Worm (Caenorhabditis elegans): ENCODE results near the gene frpr-7.

Gene frpr-7

DNA sequence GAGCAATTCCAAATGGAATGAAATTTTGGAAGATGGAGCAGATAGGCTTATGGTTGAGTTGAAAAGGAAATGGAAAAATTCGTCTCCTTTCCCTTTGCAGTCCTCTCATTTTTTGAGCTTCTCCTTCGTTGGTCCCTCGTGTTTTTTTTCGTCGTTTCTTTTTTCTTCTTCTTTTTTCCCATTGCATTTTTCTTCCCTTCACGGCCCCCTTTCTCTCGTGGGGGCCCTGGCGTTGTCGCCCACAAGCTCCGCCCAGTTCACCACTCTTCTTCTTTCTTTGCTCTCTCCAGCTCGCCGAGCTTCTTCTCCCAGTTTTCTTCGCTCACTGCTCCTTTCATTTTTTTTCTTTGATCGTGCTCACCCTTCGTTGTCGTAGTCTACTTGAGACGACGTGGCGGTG is 60.2 kb downstream of the frpr-7 start (continued):
- TF ChIP-seq fos-1 (tag; optimal IDR thresholded peaks at IDR 0.05) (no peak), hpl-2 (GFP tag; optimal IDR thresholded peaks at IDR 0.05) (no peak), unc-30 (tag; optimal IDR thresholded peaks at IDR 0.05) (no peak), nhr-85 (tag) (no peak), lir-3 (tag; optimal IDR thresholded peaks at IDR 0.05; ENCODE audit: poor library complexity) (no peak), ceh-90 (tag; optimal IDR thresholded peaks at IDR 0.05) (no peak)

DNA sequence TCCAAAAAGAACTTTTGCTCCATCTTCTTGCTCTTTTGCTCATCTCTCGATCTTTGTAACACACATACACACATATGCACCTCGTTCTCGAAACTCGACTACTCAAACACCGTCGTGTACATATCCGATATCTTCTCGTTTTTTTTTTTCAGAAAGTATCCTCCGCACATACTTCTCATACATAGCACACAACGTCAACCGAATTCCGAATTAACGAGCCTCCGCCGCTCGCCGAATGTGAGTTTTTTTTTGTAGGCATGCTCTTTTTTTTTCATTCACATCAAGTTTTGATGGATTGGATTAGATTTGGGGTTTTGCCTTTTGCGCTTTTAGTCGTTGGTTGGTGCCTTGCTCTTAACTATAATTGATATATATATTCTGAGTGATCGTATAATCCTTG is 61.4 kb downstream of the frpr-7 start:
- TF ChIP-seq lin-14 (GFP tag; optimal IDR thresholded peaks at IDR 0.05), result peak; percentile 57
- TF ChIP-seq fkh-10 (GFP tag; optimal IDR thresholded peaks at IDR 0.05), result peak; percentile 60
- no peak for TF ChIP-seq snu-23 (GFP tag; optimal IDR thresholded peaks at IDR 0.05)
- TF ChIP-seq egl-13 (tag; optimal IDR thresholded peaks at IDR 0.05), result peak; percentile 67

DNA sequence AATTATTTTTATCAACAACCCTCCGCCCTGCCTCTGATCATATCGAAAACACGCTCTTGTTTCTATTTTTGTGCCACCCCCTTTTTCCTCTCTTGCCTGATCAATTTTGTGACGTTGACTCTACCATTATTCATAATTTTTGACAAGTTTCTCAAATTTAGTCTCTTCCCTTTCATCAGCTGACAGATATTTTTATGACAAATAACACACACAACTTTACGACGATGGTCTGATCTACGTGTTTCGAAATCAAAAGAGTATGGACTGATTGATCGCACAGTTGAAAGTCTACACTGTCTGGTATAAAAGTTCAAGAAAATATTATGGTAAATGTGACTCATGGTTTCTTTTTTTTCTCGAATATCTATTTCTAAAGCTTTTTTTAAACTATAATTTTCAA is 61.8 kb downstream of the frpr-7 start:
- TF ChIP-seq unc-130 (tag; optimal IDR thresholded peaks at IDR 0.05) (no peak), lin-39 (tag; optimal IDR thresholded peaks at IDR 0.05) (no peak), ceh-63 (GFP tag; optimal IDR thresholded peaks at IDR 0.05) (no peak), skn-1 (tag; optimal IDR thresholded peaks at IDR 0.05) (no peak), jun-1 (tag; optimal IDR thresholded peaks at IDR 0.05) (no peak), nhr-90 (tag; optimal IDR thresholded peaks at IDR 0.05; ENCODE audit: poor library complexity) (no peak), egl-13 (tag; optimal IDR thresholded peaks at IDR 0.05) (no peak), efl-1 (optimal IDR thresholded peaks at IDR 0.05) (no peak), efl-1 (GFP tag; optimal IDR thresholded peaks at IDR 0.05 in 1 of 2) (peak in 1 of 2 experiments; percentile 0)
